Worm (Caenorhabditis elegans): ENCODE data around the gene T11F9.21.
"Not testable (repeated sequence)": the region's sequence is repeated elsewhere in the genome, so short reads cannot be mapped to it uniquely, and the experiment has no call there.

The T11F9.21 gene

DNA sequence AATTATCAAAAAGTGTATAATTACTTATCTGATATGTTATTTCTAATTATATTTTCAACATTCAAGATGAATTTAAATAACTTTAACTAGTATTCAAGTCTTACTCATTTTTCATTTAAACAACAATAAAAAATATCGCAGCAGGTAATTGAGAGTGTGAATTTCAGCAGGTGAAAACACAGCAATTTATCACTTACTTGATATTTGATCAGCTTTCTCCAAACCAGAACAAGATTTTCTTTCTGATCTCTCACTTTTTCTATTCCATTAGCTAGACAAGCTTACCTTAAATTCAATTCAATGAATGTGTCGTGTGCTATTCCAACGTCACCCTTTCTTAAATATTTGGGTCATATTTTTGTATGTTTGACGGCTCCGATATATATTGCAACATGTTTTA lies 7.0 kb upstream of the T11F9.21 start, which contains the start of gene srh-1:
srh-1 (plus strand) TSS at position 301 of the 400 bp plus-strand sequence.
- no peak for TF ChIP-seq unc-62 (GFP tag; optimal IDR thresholded peaks at IDR 0.05)

DNA sequence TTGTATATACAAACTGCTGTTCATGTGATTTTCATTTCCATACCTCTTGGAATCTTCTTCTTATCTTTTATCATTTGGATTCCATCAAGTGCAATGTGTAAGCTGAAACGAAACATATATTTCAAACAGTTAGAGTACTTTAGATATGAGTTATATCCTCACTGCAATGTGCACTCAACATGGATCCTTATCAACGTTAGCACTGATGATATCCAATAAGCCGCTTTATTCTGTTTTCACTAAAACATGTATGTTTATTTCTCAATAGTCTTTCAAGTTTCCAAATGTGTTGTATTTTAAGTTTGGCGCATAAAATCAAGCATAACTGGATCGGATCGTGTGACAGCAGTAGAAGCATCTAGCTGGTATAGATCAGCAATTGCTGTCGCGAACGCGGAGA lies 5.9 kb upstream of the T11F9.21 start, which contains the start of gene T11F9.10:
T11F9.10 (plus strand) TSS at position 301 of the 400 bp plus-strand sequence.
- TF ChIP-seq unc-62 (GFP tag; optimal IDR thresholded peaks at IDR 0.05), result no peak

DNA sequence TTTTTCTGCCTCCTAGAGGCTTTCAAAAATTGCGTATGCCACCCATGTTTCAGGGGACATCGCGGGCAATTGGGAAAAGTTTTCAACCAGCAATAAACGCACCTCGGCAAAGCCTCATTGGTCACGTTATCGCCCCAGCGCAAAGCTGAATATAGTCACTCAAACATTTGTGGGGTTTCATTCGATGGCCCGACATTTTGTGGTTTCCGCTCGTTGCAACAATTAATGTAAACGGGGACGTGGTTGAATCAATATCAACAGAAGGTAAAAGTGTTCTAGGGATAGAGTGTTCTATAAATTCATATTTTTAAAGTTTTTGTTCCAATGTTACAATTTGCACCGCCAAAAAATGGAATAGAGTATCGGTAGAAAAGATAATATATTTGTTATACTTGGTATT lies 4.3 kb upstream of the T11F9.21 start:
- TF ChIP-seq unc-62 (GFP tag; optimal IDR thresholded peaks at IDR 0.05), result no peak

DNA sequence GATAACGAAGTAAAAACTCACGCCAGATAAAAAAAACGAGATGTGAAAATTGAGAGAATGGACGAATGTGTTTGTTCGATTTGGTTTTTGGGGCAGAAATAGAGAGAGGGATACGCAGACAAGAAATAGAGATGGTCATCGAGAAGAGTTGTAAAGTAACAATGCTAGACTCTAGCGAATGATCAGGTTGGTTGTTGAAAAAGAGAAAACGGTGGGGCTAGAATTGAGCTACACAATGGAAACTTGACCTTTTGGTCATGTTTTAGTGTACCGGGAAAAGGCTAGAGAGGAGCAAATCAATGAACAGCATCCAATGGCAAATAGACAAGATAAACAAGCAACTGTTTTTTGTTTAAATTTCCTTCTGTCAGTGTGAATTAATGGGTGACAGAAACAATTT lies 2.2 kb upstream of the T11F9.21 start, which contains the start of gene dhs-19:
dhs-19 (minus strand) TSS at position 101 of the 400 bp plus-strand sequence.
- TF ChIP-seq unc-62 (GFP tag; optimal IDR thresholded peaks at IDR 0.05), result no peak

DNA sequence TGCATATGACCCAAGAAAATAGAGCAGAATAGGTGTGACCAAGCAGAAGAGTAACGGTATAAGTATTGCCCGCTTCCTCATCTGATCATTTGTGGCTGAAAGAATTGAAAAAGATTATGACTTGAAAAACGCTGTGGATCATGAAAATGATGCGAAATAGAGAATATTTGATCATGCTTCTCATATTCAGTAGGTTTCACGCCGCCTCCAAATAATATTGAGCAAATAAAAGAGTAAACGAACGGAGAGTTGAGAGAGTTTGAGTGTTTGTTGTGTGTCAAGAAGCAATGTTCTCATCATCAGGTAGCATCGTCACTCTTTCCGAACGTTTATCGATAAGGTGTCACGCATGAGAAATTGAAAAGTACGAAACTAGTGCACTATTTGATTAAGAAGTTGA lies 3.7 kb downstream of the T11F9.21 start, which contains the start of gene htrl-1:
htrl-1 (minus strand) TSS at position 101 of the 400 bp plus-strand sequence.
- no peak for TF ChIP-seq unc-62 (GFP tag; optimal IDR thresholded peaks at IDR 0.05)

DNA sequence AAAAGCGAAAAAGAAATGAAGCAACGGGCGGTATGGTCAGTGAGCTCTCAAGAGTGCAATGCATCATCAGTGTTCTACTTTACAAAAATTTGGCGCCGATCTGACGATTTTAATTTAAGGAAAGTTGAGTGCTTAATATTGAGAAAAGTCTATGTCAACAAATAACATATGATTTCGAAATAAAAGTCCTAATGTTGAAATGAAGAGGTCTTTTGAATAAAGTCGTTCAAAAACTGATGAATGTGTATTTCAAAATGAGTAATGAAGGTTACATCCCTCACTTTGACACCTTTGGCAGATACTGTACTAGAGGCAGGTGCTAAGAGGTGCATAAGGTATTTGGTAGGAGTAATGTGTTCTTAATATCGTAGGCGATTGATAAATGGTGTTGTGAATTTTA lies 4.9 kb downstream of the T11F9.21 start:
- no peak for TF ChIP-seq unc-62 (GFP tag; optimal IDR thresholded peaks at IDR 0.05)

DNA sequence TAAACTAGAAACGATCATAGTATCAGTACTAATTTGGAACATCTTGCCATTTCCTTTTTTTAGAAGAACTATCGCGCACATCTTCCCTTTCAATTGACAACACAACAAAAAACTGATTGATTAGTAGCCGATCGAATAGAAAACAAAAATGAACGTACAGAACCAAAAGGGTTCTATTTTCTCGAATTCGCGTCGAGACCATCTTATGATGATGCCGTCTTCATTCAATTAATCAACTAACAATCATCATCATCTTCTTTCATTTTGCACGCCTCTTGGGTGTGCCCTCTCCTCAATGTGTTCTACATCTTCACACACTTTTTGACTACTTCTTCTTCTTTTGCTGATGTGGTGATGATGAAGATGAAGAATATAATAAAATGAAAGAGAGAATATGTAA lies 7.2 kb downstream of the T11F9.21 start:
- TF ChIP-seq unc-62 (GFP tag; optimal IDR thresholded peaks at IDR 0.05), result no peak

DNA sequence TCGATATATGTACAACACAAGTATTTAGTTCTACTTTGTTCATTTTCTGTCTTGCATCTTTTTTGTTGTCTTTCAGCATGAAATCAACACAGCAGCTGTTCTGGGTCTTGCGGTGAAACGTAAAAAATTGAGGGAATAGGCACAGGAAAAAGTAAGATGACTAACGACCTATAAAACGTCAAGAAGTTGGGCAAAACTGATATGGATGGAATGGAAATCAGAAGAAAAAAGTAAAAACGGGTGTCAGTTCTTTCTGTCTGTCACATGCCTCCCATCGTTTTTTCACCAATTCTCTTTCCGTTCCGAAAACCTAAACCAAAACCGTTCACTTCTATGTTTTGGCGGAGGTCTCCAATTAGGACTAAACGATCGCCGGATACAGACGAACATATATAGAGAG lies 8.4 kb downstream of the T11F9.21 start:
- no peak for TF ChIP-seq unc-62 (GFP tag; optimal IDR thresholded peaks at IDR 0.05)

DNA sequence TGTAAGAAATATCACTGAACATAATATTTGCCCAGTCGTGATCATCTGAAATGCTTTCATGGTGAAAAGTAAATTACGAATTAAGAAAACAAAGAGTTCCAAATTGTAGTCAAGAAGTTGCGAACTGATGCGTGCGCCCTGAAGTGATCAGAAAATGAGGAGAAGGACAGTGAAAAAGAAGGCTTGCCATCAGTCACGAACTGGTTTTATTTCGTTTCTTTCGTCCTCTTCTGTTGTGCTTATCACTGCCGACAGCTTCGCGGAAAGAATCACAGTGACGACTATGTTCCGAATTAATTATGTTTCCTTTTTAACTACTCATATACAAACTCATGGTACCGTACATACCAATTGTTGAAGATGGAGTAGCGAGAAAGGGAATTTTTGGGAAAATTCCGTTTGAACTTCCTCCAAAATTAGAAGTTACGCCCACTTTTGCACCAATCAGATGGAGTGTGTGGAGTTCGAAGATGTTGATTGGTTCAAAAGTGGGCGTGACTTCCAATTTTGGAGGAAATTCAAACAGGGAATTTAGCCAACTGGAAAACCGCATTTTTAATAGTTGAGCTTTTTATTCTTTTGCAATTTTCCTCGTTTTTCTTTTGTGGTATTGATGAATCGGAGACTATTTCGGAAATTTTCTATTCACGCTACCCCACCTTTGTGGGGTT lies 10.7 kb downstream of the T11F9.21 start, which contains the start of gene C55A6.12:
C55A6.12 (minus strand) TSS at position 51 of the 671 bp plus-strand sequence.
- no peak for TF ChIP-seq unc-62 (GFP tag; optimal IDR thresholded peaks at IDR 0.05)

DNA sequence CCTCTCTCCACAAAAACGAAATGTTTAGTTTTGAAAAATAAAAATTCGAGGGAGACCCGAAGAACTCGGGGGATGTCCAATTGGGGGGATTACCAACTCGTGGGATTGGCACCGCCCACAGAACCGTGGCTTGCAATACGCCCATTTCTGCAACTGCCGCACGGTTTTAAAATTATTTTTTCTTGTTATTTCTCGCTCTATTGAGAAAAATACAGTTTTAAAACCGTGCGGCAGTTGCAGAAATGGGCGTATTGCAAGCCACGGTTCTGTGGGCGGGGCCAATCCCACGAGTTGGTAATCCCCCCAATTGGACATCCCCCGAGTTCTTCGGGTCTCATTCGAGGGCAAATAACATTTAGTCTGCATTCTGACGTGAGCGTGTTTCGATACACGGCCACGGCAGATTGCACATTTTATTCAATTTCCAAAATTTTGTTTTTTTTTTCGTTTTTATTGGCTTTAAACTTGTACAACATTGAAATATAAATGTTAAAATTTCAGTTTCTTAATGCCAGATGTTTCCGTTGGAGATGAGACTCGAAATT lies 12.4 kb downstream of the T11F9.21 start, which contains the start of the genes C55A6.1 and C55A6.10:
C55A6.1 (minus strand) TSS at position 116 of the 545 bp plus-strand sequence.
C55A6.10 (plus strand) TSS at position 495 of the 545 bp plus-strand sequence.
- not testable (repeated sequence) for TF ChIP-seq unc-62 (GFP tag; optimal IDR thresholded peaks at IDR 0.05)

DNA sequence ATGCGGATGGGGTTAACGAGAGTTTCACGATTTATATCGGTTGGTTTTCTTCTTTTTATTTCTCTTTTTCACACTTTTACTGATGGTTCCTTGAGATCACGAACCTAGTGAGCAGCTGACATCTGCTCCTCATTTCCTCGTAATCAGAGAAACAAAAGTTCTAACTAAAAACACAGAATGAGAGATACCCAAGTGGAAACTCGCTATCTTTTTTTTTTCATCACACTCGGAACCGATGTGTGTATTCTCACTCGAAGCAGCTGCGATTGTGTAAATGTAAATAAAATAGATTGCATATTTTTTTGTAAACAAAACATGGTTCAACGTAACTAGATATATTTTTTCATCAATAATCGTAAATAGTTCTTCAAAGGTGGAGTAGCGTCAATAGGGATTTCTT lies 13.8 kb downstream of the T11F9.21 start:
- no peak for TF ChIP-seq unc-62 (GFP tag; optimal IDR thresholded peaks at IDR 0.05)

DNA sequence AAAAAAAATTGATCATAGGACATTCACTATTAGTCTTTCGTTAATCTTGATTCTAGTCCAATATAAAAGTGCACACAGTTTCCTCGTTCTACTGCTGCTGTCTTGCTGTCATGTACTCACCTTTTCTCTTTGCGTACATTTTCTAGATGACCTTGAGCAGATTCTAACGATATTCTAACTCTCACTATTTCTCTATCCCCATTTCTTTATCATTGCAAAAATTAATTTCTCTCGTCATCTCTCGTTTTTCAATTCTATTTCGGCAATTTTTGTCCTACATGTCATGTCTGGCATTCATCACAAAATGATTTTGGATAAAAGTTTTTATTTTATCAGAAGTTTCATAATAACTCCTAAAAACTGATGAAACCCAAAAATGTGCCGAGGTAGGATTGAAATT lies 16.2 kb downstream of the T11F9.21 start, which contains the start of gene ttll-5:
ttll-5 (plus strand) TSS at position 288 of the 400 bp plus-strand sequence.
- TF ChIP-seq unc-62 (GFP tag; optimal IDR thresholded peaks at IDR 0.05), result no peak

DNA sequence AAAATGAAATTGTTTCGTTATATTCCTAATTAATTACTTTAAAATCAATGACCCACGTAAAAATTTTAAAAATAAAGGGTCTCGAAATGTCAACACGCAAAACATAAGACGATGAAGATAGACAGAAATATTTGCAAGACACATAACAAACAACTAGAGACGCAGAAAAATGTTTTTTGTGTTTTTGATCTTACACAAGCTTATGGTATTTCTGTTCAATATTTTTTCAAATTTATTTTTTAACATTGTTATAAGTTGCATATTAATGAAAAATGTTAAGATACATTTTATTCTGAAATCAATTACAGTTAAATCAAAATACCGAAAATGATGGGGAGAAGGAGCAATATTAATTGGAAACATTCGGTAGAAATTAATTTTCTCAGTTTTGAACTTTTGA lies 20.9 kb downstream of the T11F9.21 start, which contains the start of gene C55A6.3:
C55A6.3 (minus strand) TSS at position 101 of the 400 bp plus-strand sequence.
- no peak for TF ChIP-seq unc-62 (GFP tag; optimal IDR thresholded peaks at IDR 0.05)

DNA sequence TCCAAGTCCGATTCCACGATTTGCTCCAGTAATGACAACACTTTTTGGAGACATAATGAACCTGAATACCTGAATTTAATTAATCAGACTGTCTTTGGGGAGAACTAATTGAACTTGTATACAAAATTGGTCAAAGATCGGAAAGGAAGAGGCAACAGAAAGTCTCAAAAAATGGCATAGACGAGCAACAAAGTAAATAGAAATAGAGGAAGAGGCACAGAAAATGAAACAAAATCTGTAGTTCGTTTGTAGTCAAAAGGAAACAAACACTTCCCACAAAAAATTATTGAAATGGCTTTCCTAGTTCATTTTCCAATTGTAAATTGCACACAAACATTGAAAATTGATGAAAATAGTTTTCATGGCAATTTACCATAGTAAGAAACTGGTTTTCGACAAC lies 22.1 kb downstream of the T11F9.21 start, which contains the start of gene C55A6.6:
C55A6.6 (minus strand) TSS at position 61 of the 400 bp plus-strand sequence.
- TF ChIP-seq unc-62 (GFP tag; optimal IDR thresholded peaks at IDR 0.05), result no peak

DNA sequence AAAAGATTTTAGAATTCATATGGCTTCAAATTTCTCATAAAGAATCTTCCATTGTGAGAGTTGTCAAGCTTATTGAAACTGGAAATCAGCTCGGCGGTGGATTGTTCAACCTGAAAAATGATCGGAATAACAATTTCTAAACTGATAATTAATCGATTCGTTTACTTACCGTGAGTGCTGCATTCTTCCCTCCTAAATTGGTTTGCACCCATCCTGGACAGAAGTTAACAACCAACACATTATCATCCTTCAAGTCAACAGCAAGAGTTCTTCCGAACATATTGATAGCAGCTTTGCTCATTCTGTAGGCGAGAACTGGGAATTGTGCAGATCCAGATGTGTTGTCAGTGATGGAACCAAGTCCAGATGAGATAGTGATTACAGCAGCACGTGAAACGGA lies 22.6 kb downstream of the T11F9.21 start:
- no peak for TF ChIP-seq unc-62 (GFP tag; optimal IDR thresholded peaks at IDR 0.05)

DNA sequence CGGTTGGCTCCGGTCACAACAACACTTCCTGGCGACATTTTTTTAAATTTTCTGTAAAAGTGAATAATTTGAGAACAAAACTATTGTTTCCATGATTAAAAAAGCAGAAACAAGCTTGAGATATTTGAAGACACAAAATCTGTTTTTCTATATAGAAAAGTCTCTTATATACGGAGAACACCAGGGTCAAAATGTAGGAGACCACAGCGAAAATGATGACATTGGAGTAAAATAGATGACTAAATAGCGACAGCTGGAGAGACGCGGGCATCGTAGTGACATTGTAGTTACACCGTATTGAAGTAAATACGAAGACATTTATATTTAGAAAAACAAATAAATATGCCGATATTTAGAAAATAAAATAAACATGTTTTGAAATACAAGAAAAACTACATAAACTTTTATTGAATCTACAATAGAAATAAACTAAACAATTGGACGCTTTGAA lies 23.6 kb downstream of the T11F9.21 start, which contains the start of gene sdz-8:
sdz-8 (minus strand) TSS at position 51 of the 451 bp plus-strand sequence.
- no peak for TF ChIP-seq unc-62 (GFP tag; optimal IDR thresholded peaks at IDR 0.05)
